Worm (Caenorhabditis elegans): ENCODE results near the gene mct-6.

Gene mct-6

DNA sequence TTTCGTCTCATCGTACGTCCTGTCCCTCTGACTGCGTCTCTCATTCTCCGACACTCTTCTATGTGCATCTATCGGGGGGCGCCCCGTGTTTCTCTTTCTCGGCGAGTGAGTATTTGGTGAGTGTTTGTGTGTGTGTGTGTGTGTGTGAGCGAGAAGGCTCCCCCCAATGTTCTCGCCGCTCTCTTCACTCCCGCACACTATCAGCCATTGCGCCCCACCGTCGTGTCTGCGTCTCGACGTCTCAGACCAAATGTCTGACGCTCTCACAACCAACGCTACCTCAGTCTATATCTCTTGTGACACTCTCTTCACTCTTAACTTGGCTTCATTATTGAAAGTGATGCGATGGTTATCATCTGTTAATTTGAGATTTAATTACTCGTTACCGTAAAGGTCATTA is 43.4 kb downstream of the mct-6 start (continued):
- TF ChIP-seq unc-3 (GFP tag; conservative IDR thresholded peaks at IDR 0.05), result peak; percentile 29; the same call in 1 of the 2 replicates
- no peak for TF ChIP-seq unc-3 (tag; optimal IDR thresholded peaks at IDR 0.05)
- TF ChIP-seq mec-3 (tag; optimal IDR thresholded peaks at IDR 0.05; ENCODE audit: borderline replicate concordance), result no peak
- TF ChIP-seq che-1 (tag; optimal IDR thresholded peaks at IDR 0.05), result no peak
- no peak for TF ChIP-seq elt-4 (tag; optimal IDR thresholded peaks at IDR 0.05)
- peak; percentile 41 for TF ChIP-seq ceh-6 (GFP tag; optimal IDR thresholded peaks at IDR 0.05)
- TF ChIP-seq sdc-2 (tag; optimal IDR thresholded peaks at IDR 0.05), result peak; percentile 90
- TF ChIP-seq fkh-10 (GFP tag; optimal IDR thresholded peaks at IDR 0.05), result no peak
- no peak for TF ChIP-seq hlh-15 (tag; optimal IDR thresholded peaks at IDR 0.05)
- TF ChIP-seq nfya-1 (tag; optimal IDR thresholded peaks at IDR 0.05), result peak; percentile 90
- TF ChIP-seq K02D7.2 (tag; optimal IDR thresholded peaks at IDR 0.05), result no peak
- peak; percentile 6 for TF ChIP-seq gmeb-2 (tag; optimal IDR thresholded peaks at IDR 0.05)
- peak; percentile 46 for TF ChIP-seq T23F11.4 (GFP tag; optimal IDR thresholded peaks at IDR 0.05)
- TF ChIP-seq ceh-31 (tag; optimal IDR thresholded peaks at IDR 0.05), result peak; percentile 91
- TF ChIP-seq unc-55 (GFP tag; optimal IDR thresholded peaks at IDR 0.05), result peak; percentile 69
- TF ChIP-seq sox-4 (tag; optimal IDR thresholded peaks at IDR 0.05), result peak; percentile 23
- peak; percentile 69 for TF ChIP-seq syd-9 (tag; optimal IDR thresholded peaks at IDR 0.05)
- TF ChIP-seq F13H6.1 (tag; optimal IDR thresholded peaks at IDR 0.05), result peak; percentile 73
- peak; percentile 83 for TF ChIP-seq hlh-30 (tag; optimal IDR thresholded peaks at IDR 0.05; ENCODE audit: insufficient read depth)
- TF ChIP-seq ref-2 (tag; optimal IDR thresholded peaks at IDR 0.05), result peak; percentile 87
- no peak for TF ChIP-seq npax-4 (tag; optimal IDR thresholded peaks at IDR 0.05)

DNA sequence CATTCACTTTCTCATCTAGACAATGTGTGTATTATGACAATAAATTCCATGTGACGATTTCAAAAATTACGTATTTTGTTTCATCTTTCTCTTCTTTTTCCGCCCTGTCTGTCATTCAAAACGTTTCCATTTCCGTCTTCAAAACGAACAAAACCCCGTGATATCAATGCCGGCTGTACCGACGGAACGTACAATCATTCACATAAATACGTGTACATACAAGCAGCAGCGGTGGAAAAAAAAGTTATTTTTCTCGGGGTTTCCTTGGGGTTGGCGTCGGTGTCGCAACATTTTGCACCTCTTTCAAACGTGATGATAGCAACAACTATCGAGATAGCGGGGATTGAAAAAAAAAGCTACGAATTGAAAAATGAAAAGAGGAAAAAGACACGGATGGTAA is 45.3 kb downstream of the mct-6 start:
- TF ChIP-seq ets-4 (tag; optimal IDR thresholded peaks at IDR 0.05) (no peak), ceh-19 (GFP tag; optimal IDR thresholded peaks at IDR 0.05) (no peak), nhr-232 (tag; optimal IDR thresholded peaks at IDR 0.05) (no peak), che-1 (tag; optimal IDR thresholded peaks at IDR 0.05) (no peak), pax-1 (tag; optimal IDR thresholded peaks at IDR 0.05) (no peak), K02D7.2 (tag; optimal IDR thresholded peaks at IDR 0.05) (no peak), zip-5 (tag; optimal IDR thresholded peaks at IDR 0.05) (no peak), dmd-4 (tag; optimal IDR thresholded peaks at IDR 0.05; ENCODE audit: borderline replicate concordance) (no peak), T23F11.4 (GFP tag; optimal IDR thresholded peaks at IDR 0.05) (no peak)

DNA sequence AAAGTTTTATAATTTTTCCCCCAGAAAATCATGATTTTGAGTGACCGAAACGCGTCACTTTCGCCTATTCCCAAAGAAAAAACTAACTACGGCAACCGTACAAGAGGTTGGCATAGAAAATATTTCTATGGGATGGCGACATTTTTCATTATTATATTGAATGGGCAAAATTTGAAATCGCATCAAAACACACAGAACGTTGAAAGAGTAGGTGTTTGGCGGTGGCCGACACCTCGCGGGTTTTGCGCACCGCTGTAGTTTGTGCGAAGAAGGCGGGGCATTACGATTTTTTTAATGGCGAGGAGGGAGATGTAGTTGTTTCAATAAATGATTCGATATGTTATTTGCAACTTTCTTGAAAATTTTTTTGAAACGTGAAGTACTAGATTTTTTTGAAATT is 48.4 kb downstream of the mct-6 start:
- TF ChIP-seq che-1 (tag; optimal IDR thresholded peaks at IDR 0.05) (no peak), ceh-9 (tag; optimal IDR thresholded peaks at IDR 0.05) (no peak), unc-42 (tag; optimal IDR thresholded peaks at IDR 0.05) (no peak)

All from whole organism, late embryonic.